Fruit fly (Drosophila melanogaster) whole organism: ENCODE data around the gene Alr.

Experiments
- CG8478 ChIP-seq: fragments of >200 bp; optimal IDR thresholded peaks from 2 replicates; lab custom pipeline; 2018; ENCODE audit warnings: inconsistent platforms
- psq ChIP-seq: fragments of >200 bp; optimal IDR thresholded peaks from 2 replicates; lab custom pipeline; 2017
- usp ChIP-seq: fragments of >200 bp; optimal IDR thresholded peaks from 2 replicates; lab custom pipeline; 2017; ENCODE audit warnings: missing biosample characterization, missing genetic modification characterization, mixed read lengths

DNA sequence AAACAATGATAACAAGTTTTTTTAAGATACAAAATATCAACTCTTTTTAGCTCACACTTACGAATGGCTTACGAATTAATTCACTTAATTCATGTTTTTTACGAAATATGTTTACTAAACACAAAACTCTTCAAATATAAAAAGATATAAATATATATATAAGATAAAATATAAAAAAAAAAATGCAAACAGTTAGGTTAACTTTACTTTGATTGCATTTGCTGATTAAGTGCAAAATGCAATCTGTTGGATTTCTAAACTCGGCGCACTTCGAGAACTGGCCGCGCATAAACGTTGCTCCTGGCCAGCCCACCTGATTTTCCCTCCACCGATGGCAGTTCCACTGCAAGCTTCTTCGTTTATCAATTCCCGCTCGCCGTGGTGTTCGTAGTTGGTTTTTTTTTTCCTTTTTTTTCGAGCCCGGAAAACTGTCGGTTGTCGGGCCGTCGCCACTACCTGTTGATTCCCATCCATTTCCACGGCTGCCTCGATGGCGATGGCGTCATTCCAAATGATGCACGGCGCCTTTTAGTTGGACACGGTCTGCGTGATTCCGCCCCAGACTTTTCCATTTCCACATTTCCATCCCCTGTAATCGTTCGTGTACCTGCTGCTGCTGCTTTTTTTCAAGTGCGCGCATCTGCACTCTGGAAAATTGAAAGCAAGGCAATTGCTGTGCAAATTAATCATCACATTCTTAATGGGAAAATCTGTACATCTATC, 17.5 kb downstream of the Alr start:
- TF ChIP-seq psq (lab: Kevin White, UChicago) (no peak), CG8478 (lab: Kevin White, UChicago) (no peak), usp (no peak)
